Worm (Caenorhabditis elegans) whole organism, late embryonic: ENCODE data around the gene C37C3.2.

Source experiments
- K02D7.2 ChIP-seq: sonication (generic microtip); optimal IDR thresholded peaks from 2 replicates; lab custom pipeline; 2017; ENCODE audit warnings: mild to moderate bottlenecking, missing genetic modification characterization, missing compliant biosample characterization
- K09A11.1 ChIP-seq: sonication (generic microtip); optimal IDR thresholded peaks from 2 replicates; lab custom pipeline; 2017; ENCODE audit warnings: antibody characterized with exemption, mild to moderate bottlenecking, missing genetic modification characterization, missing compliant biosample characterization; ENCODE audit not compliant: insufficient read depth
- ama-1 ChIP-seq: fragments of 150-350 bp; optimal IDR thresholded peaks from 2 replicates; lab custom pipeline; 2014
- ceh-30 ChIP-seq: fragments of 150-350 bp; optimal IDR thresholded peaks from 2 replicates; lab custom pipeline; 2014; ENCODE audit warnings: missing biosample characterization, missing genetic modification characterization
- che-1 ChIP-seq: sonication (generic microtip); optimal IDR thresholded peaks from 2 replicates; lab custom pipeline; 2016; ENCODE audit warnings: mild to moderate bottlenecking, missing genetic modification characterization, missing compliant biosample characterization
- elt-2 ChIP-seq: sonication (generic microtip); optimal IDR thresholded peaks from 2 replicates; lab custom pipeline; 2016; ENCODE audit warnings: missing genetic modification reagents, missing genetic modification characterization, missing compliant biosample characterization
- ets-4 ChIP-seq: sonication (generic microtip); optimal IDR thresholded peaks from 2 replicates; lab custom pipeline; 2016; ENCODE audit warnings: missing genetic modification characterization, missing compliant biosample characterization
- gmeb-2 ChIP-seq: sonication (generic microtip); optimal IDR thresholded peaks from 2 replicates; lab custom pipeline; 2016; ENCODE audit warnings: missing genetic modification characterization, inconsistent platforms, missing compliant biosample characterization
- hlh-15 ChIP-seq: sonication (generic microtip); optimal IDR thresholded peaks from 2 replicates; lab custom pipeline; 2016; ENCODE audit warnings: missing genetic modification characterization, missing compliant biosample characterization
- lin-11 ChIP-seq: fragments of 200-800 bp; sonication (Bioruptor generic); optimal IDR thresholded peaks from 2 replicates; lab custom pipeline; 2018; ENCODE audit warnings: mild to moderate bottlenecking, missing genetic modification characterization, missing compliant biosample characterization
- pros-1 ChIP-seq: fragments of 150-350 bp; optimal IDR thresholded peaks from 2 replicates; lab custom pipeline; 2014; ENCODE audit warnings: missing biosample characterization, missing genetic modification reagents, missing genetic modification characterization
- sox-4 ChIP-seq: sonication (generic microtip); optimal IDR thresholded peaks from 2 replicates; lab custom pipeline; 2017; ENCODE audit warnings: mild to moderate bottlenecking, missing genetic modification characterization, inconsistent platforms, missing compliant biosample characterization
- tbx-7 ChIP-seq: sonication (generic microtip); optimal IDR thresholded peaks from 2 replicates; lab custom pipeline; 2016; ENCODE audit warnings: missing genotype, missing genetic modification characterization, missing compliant biosample characterization

ce11 chrV:7816486-7816885 lies 39.3 kb upstream of the C37C3.2 start:
- no peak for TF ChIP-seq sox-4 (tag; lab: Kevin White, UChicago)
- TF ChIP-seq tbx-7 (tag; lab: Kevin White, UChicago), result no peak
- no peak for TF ChIP-seq pros-1 (tag; lab: Kevin White, UChicago)
- TF ChIP-seq K02D7.2 (tag; lab: Kevin White, UChicago), result no peak
- TF ChIP-seq che-1 (tag; lab: Kevin White, UChicago), result no peak
- TF ChIP-seq elt-2 (tag; lab: Kevin White, UChicago), result no peak
- no peak for TF ChIP-seq gmeb-2
- TF ChIP-seq K09A11.1 (tag; lab: Kevin White, UChicago), result no peak
- TF ChIP-seq hlh-15, result no peak
- no peak for TF ChIP-seq ama-1
- TF ChIP-seq ceh-30, result no peak
- no peak for TF ChIP-seq ets-4
- no peak for TF ChIP-seq lin-11 (tag; lab: Kevin White, UChicago)
